Worm (Caenorhabditis elegans) whole organism, L2 larva: Measurements from ENCODE around the gene Y44A6C.2.

Experiments used
- elt-3 ChIP-seq: sonication (generic microtip); optimal IDR thresholded peaks from 2 replicates; lab custom pipeline; 2017; ENCODE audit warnings: missing biosample characterization, missing genetic modification characterization
- lin-13 ChIP-seq: fragments of 150-350 bp; optimal IDR thresholded peaks from 2 replicates; lab custom pipeline; 2014; ENCODE audit warnings: missing biosample characterization, missing genetic modification reagents, missing genetic modification characterization
- mab-5 ChIP-seq: fragments of 150-350 bp; optimal IDR thresholded peaks from 2 replicates; lab custom pipeline; 2014; ENCODE audit warnings: missing biosample characterization, missing genetic modification characterization
- nhr-12 ChIP-seq: fragments of 150-350 bp; optimal IDR thresholded peaks from 2 replicates; lab custom pipeline; 2014; ENCODE audit warnings: missing biosample characterization, missing genetic modification characterization
- nhr-21 ChIP-seq: fragments of 150-350 bp; optimal IDR thresholded peaks from 2 replicates; lab custom pipeline; 2014; ENCODE audit warnings: missing biosample characterization, missing genetic modification characterization
- nhr-77 ChIP-seq: fragments of 150-350 bp; optimal IDR thresholded peaks from 2 replicates; lab custom pipeline; 2014; ENCODE audit warnings: missing biosample characterization, missing genetic modification characterization
- snpc-4 ChIP-seq: fragments of 150-350 bp; optimal IDR thresholded peaks from 2 replicates; lab custom pipeline; 2014; ENCODE audit warnings: missing biosample characterization, missing genetic modification characterization
- unc-39 ChIP-seq: fragments of 150-350 bp; optimal IDR thresholded peaks from 2 replicates; lab custom pipeline; 2014; ENCODE audit warnings: missing biosample characterization, missing genetic modification characterization
- zag-1 ChIP-seq: fragments of 150-350 bp; optimal IDR thresholded peaks from 2 replicates; lab custom pipeline; 2014; ENCODE audit warnings: missing biosample characterization, missing genetic modification characterization
- ztf-11 ChIP-seq: sonication (generic microtip); optimal IDR thresholded peaks from 2 replicates; lab custom pipeline; 2017; ENCODE audit warnings: missing biosample characterization, missing genetic modification characterization

DNA sequence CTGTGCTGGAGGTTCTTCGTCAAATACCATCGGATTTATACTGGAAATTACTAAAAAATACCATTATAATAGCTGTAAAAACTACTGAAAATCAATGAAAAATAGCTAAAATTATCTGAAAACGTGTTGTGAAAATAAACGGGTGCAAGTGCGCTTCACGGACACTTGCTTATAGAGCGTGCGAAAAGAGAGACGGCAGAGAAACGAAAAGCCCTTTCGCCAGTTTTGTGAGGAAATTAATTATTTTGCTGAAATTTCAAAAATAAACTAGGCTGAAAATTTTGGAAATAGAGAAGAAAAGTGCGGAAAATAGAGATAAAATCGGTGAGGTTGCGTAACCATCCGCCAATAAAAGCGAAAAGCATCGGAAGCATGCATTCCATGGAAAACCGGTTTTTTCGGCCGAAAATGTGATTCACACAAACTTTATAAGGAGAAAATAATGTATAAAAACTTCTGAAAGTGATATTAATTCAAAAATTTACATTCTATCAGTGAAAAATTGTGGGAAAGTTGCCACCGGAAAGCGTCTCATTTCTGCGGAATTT, 22.3 kb downstream of the Y44A6C.2 start, which contains the start of gene dnj-25:
- TF ChIP-seq nhr-12 (tag; lab: Kevin White, UChicago) (no peak), lin-13 (peak; percentile 30), unc-39 (no peak), snpc-4 (tag; lab: Kevin White, UChicago) (no peak), zag-1 (tag; lab: Kevin White, UChicago) (no peak), elt-3 (tag; lab: Kevin White, UChicago) (no peak), nhr-21 (tag; lab: Kevin White, UChicago) (no peak), nhr-77 (tag; lab: Kevin White, UChicago) (no peak), mab-5 (tag; lab: Kevin White, UChicago) (no peak), ztf-11 (tag; lab: Kevin White, UChicago) (no peak)
